Fruit fly (Drosophila melanogaster) whole organism, embryonic: ENCODE results near the gene Idi.

ENCODE experiments used
- Ada2b ChIP-seq: fragments of 200-800 bp; sonication (Bioruptor generic); IDR thresholded peaks from 2 replicates; pipeline ENCODE4 v1.3.6; 2022; ENCODE audit warnings: missing biosample characterization, missing genetic modification characterization
- Adf1 ChIP-seq: fragments of 200-800 bp; sonication (Bioruptor generic); IDR thresholded peaks from 2 replicates; pipeline ENCODE4 v1.3.6; 2022; ENCODE audit warnings: missing biosample characterization, missing genetic modification characterization
- B-H1 ChIP-seq: fragments of 200-800 bp; sonication (Bioruptor generic); IDR thresholded peaks from 3 replicates; pipeline ENCODE4 v1.3.6; 2022; ENCODE audit warnings: missing biosample characterization, missing genetic modification characterization
- CG10147 ChIP-seq: fragments of 200-800 bp; sonication (Bioruptor generic); optimal IDR thresholded peaks from 2 replicates; lab custom pipeline; 2019; ENCODE audit warnings: missing biosample characterization, mild to moderate bottlenecking, missing genetic modification characterization, moderate library complexity
- CG10431 ChIP-seq: fragments of 200-800 bp; sonication (Bioruptor generic); optimal IDR thresholded peaks from 3 replicates; lab custom pipeline; 2018; ENCODE audit warnings: missing biosample characterization, mild to moderate bottlenecking, missing genetic modification characterization
- CG10543 ChIP-seq: fragments of 200-800 bp; sonication (Bioruptor generic); optimal IDR thresholded peaks from 3 replicates; lab custom pipeline; 2017; ENCODE audit warnings: missing biosample characterization, mild to moderate bottlenecking, missing genetic modification characterization, moderate library complexity
- CG11247 ChIP-seq: fragments of 200-800 bp; sonication (Bioruptor generic); IDR thresholded peaks from 2 replicates; pipeline ENCODE4 v1.3.6; 2022; ENCODE audit warnings: missing biosample characterization, missing genetic modification characterization
- CG1529 ChIP-seq: fragments of 200-800 bp; sonication (Bioruptor generic); optimal IDR thresholded peaks from 3 replicates; lab custom pipeline; 2018; ENCODE audit warnings: missing biosample characterization, missing genetic modification characterization
- CG17829 ChIP-seq: fragments of 200-800 bp; optimal IDR thresholded peaks from 2 replicates; lab custom pipeline; 2019; ENCODE audit warnings: missing biosample characterization, mild to moderate bottlenecking, missing genetic modification characterization, moderate library complexity
- CG17912 ChIP-seq: fragments of 200-800 bp; sonication (Bioruptor generic); optimal IDR thresholded peaks from 2 replicates; lab custom pipeline; 2018; ENCODE audit warnings: missing biosample characterization, mild to moderate bottlenecking, missing genetic modification characterization
- CG2120 ChIP-seq: fragments of 200-800 bp; sonication (Bioruptor generic); optimal IDR thresholded peaks from 3 replicates; lab custom pipeline; 2016; ENCODE audit warnings: missing biosample characterization, missing genetic modification characterization
- CG2678 ChIP-seq: fragments of 200-800 bp; sonication (Bioruptor generic); optimal IDR thresholded peaks from 3 replicates; lab custom pipeline; 2019; ENCODE audit warnings: missing biosample characterization, mild to moderate bottlenecking, missing genetic modification characterization, moderate library complexity
- CG30403 ChIP-seq: fragments of 200-800 bp; sonication (Bioruptor generic); optimal IDR thresholded peaks from 3 replicates; lab custom pipeline; 2016; ENCODE audit warnings: missing biosample characterization, missing genetic modification characterization
- CG30431 ChIP-seq: fragments of 200-800 bp; sonication (Bioruptor generic); optimal IDR thresholded peaks from 2 replicates; lab custom pipeline; 2017; ENCODE audit warnings: missing biosample characterization, missing genetic modification characterization
- CG3065 ChIP-seq: fragments of 200-800 bp; sonication (Bioruptor generic); optimal IDR thresholded peaks from 2 replicates; lab custom pipeline; 2016; ENCODE audit warnings: missing biosample characterization, missing genetic modification characterization
- CG4328 ChIP-seq: fragments of 200-800 bp; sonication (Bioruptor generic); optimal IDR thresholded peaks from 3 replicates; lab custom pipeline; 2017; ENCODE audit warnings: missing biosample characterization, missing genetic modification reagents, missing genetic modification characterization
- CG43689 ChIP-seq: fragments of 200-800 bp; sonication (Bioruptor generic); IDR thresholded peaks from 2 replicates; pipeline ENCODE4 v1.3.6; 2022; ENCODE audit warnings: missing biosample characterization, missing genetic modification characterization
- CG4820 ChIP-seq: fragments of 200-800 bp; sonication (Bioruptor generic); optimal IDR thresholded peaks from 3 replicates; lab custom pipeline; 2016; ENCODE audit warnings: missing biosample characterization, missing genetic modification characterization
- CG6813 ChIP-seq: fragments of 200-800 bp; sonication (Bioruptor generic); optimal IDR thresholded peaks from 2 replicates; lab custom pipeline; 2017; ENCODE audit warnings: missing biosample characterization, missing genetic modification characterization, mild to moderate bottlenecking, moderate library complexity, missing genetic modification reagents
- CG9609 ChIP-seq: fragments of 200-800 bp; sonication (Bioruptor generic); optimal IDR thresholded peaks from 3 replicates; lab custom pipeline; 2016; ENCODE audit warnings: missing biosample characterization, missing genetic modification characterization
- CG9876 ChIP-seq: fragments of 200-800 bp; sonication (Bioruptor generic); optimal IDR thresholded peaks from 2 replicates; lab custom pipeline; 2016; ENCODE audit warnings: missing biosample characterization, missing genetic modification characterization
- CoRest ChIP-seq: fragments of 200-800 bp; sonication (Bioruptor generic); optimal IDR thresholded peaks from 3 replicates; lab custom pipeline; 2018; ENCODE audit warnings: missing biosample characterization, mild to moderate bottlenecking, missing genetic modification characterization, moderate library complexity
- Dbx ChIP-seq: fragments of 200-800 bp; sonication (Bioruptor generic); IDR thresholded peaks from 3 replicates; pipeline ENCODE4 v1.3.6; 2022; ENCODE audit warnings: missing biosample characterization, missing genetic modification characterization
- ERR ChIP-seq: fragments of 200-800 bp; sonication (Bioruptor generic); optimal IDR thresholded peaks from 2 replicates; lab custom pipeline; 2016; ENCODE audit warnings: missing biosample characterization, missing genetic modification characterization
- Lhr ChIP-seq: fragments of 200-800 bp; sonication (Bioruptor generic); optimal IDR thresholded peaks from 3 replicates; lab custom pipeline; 2017; ENCODE audit warnings: mild to moderate bottlenecking, missing biosample characterization, missing genetic modification reagents, missing genetic modification characterization
- MBD-R2 ChIP-seq: fragments of 200-800 bp; sonication (Bioruptor generic); IDR thresholded peaks from 2 replicates; pipeline ENCODE4 v1.3.6; 2022; ENCODE audit warnings: missing biosample characterization, missing genetic modification characterization
- Oaz ChIP-seq: fragments of 200-800 bp; sonication (Bioruptor generic); IDR thresholded peaks from 2 replicates; pipeline ENCODE4 v1.3.6; 2022; ENCODE audit warnings: missing biosample characterization, missing genetic modification characterization
- ato ChIP-seq: fragments of 200-800 bp; sonication (Bioruptor generic); IDR thresholded peaks from 2 replicates; pipeline ENCODE4 v1.3.6; 2022; ENCODE audit warnings: missing biosample characterization, missing genetic modification characterization; ENCODE audit not compliant: partially characterized antibody
- btn ChIP-seq: fragments of 200-800 bp; sonication (Bioruptor generic); optimal IDR thresholded peaks from 2 replicates; lab custom pipeline; 2016; ENCODE audit warnings: missing biosample characterization, missing genetic modification characterization
- cas ChIP-seq: fragments of 200-800 bp; sonication (Bioruptor generic); IDR thresholded peaks from 2 replicates; pipeline ENCODE4 v1.3.6; 2022; ENCODE audit warnings: missing biosample characterization, missing genetic modification characterization
- caup ChIP-seq: fragments of 200-800 bp; sonication (Bioruptor generic); optimal IDR thresholded peaks from 3 replicates; lab custom pipeline; 2017; ENCODE audit warnings: missing biosample characterization, mild to moderate bottlenecking, missing genetic modification characterization, moderate library complexity; ENCODE audit not compliant: severe bottlenecking
- dmrt11E ChIP-seq: fragments of 200-800 bp; sonication (Bioruptor generic); optimal IDR thresholded peaks from 3 replicates; lab custom pipeline; 2018; ENCODE audit warnings: missing biosample characterization, mild to moderate bottlenecking, missing genetic modification characterization, moderate library complexity
- dysf ChIP-seq: fragments of 200-800 bp; sonication (Bioruptor generic); IDR thresholded peaks from 3 replicates; pipeline ENCODE4 v1.3.6; 2022; ENCODE audit warnings: missing biosample characterization, missing genetic modification characterization
- ems ChIP-seq: fragments of 200-800 bp; sonication (Bioruptor generic); optimal IDR thresholded peaks from 3 replicates; lab custom pipeline; 2016; ENCODE audit warnings: missing biosample characterization, missing genetic modification characterization
- fd64A ChIP-seq: fragments of 200-800 bp; sonication (Bioruptor generic); optimal IDR thresholded peaks from 3 replicates; lab custom pipeline; 2018; ENCODE audit warnings: missing biosample characterization, mild to moderate bottlenecking, missing genetic modification characterization
- gem ChIP-seq: fragments of 200-800 bp; sonication (Bioruptor generic); optimal IDR thresholded peaks from 2 replicates; lab custom pipeline; 2019; ENCODE audit warnings: missing biosample characterization, mild to moderate bottlenecking, missing genetic modification characterization, moderate library complexity
- grau ChIP-seq: fragments of 200-800 bp; optimal IDR thresholded peaks from 3 replicates; lab custom pipeline; 2019; ENCODE audit warnings: missing biosample characterization, mild to moderate bottlenecking, missing genetic modification characterization, moderate library complexity
- gsb ChIP-seq: fragments of 200-800 bp; sonication (Bioruptor generic); IDR thresholded peaks from 2 replicates; pipeline ENCODE4 v1.3.6; 2022; ENCODE audit warnings: missing biosample characterization, missing genetic modification characterization
- gt ChIP-seq: fragments of 200-800 bp; sonication (Bioruptor generic); IDR thresholded peaks from 2 replicates; pipeline ENCODE4 v1.3.6; 2022; ENCODE audit warnings: missing biosample characterization, missing genetic modification characterization
- jigr1 ChIP-seq: fragments of 200-800 bp; sonication (Bioruptor generic); IDR thresholded peaks from 3 replicates; pipeline ENCODE4 v1.3.6; 2022; ENCODE audit warnings: missing biosample characterization, missing genetic modification characterization
- lbe ChIP-seq: fragments of 200-800 bp; sonication (Bioruptor generic); optimal IDR thresholded peaks from 2 replicates; lab custom pipeline; 2016; ENCODE audit warnings: missing biosample characterization, mild to moderate bottlenecking, missing genetic modification characterization
- lola ChIP-seq, 3 experiments: fragments of >200 bp in 2 of 3; fragments of 200-800 bp in 1 of 3; sonication (Bioruptor generic) in 1 of 3; optimal IDR thresholded peaks; 2 replicates each; lab custom pipeline; 2017 to 2019; ENCODE audit warnings: missing biosample characterization in 3 of 3, missing genetic modification characterization in 3 of 3, mild to moderate bottlenecking in 1 of 3, moderate library complexity in 1 of 3
- maf-S ChIP-seq: fragments of 200-800 bp; sonication (Bioruptor generic); optimal IDR thresholded peaks from 2 replicates; lab custom pipeline; 2016; ENCODE audit warnings: missing biosample characterization, missing genetic modification characterization
- odd ChIP-seq: fragments of 200-800 bp; sonication (Bioruptor generic); optimal IDR thresholded peaks from 2 replicates; lab custom pipeline; 2017; ENCODE audit warnings: missing biosample characterization, mild to moderate bottlenecking, missing genetic modification characterization
- pum ChIP-seq: fragments of 200-800 bp; sonication (Bioruptor generic); optimal IDR thresholded peaks from 2 replicates; lab custom pipeline; 2016; ENCODE audit warnings: missing biosample characterization, missing genetic modification characterization
- sens ChIP-seq: fragments of 200-800 bp; sonication (Bioruptor generic); peaks from one replicate; lab custom pipeline; 2016; ENCODE audit warnings: missing biosample characterization, missing genetic modification characterization
- seq ChIP-seq: fragments of 200-800 bp; sonication (Bioruptor generic); IDR thresholded peaks from 2 replicates; pipeline ENCODE4 v1.3.6; 2022; ENCODE audit warnings: missing biosample characterization, missing genetic modification characterization
- tin ChIP-seq: fragments of 200-800 bp; sonication (Bioruptor generic); optimal IDR thresholded peaks from 3 replicates; lab custom pipeline; 2016; ENCODE audit warnings: missing biosample characterization, missing genetic modification characterization
- trh ChIP-seq: fragments of 200-800 bp; sonication (Bioruptor generic); optimal IDR thresholded peaks from 2 replicates; lab custom pipeline; 2016; ENCODE audit warnings: missing biosample characterization, missing genetic modification characterization
- usp ChIP-seq: fragments of >200 bp; optimal IDR thresholded peaks from 2 replicates; lab custom pipeline; 2017; ENCODE audit warnings: missing biosample characterization, missing genetic modification characterization
- wdn ChIP-seq: fragments of 200-800 bp; sonication (Bioruptor generic); IDR thresholded peaks from 2 replicates; pipeline ENCODE4 v1.3.6; 2022; ENCODE audit warnings: missing biosample characterization, missing genetic modification characterization

Gene Idi

DNA sequence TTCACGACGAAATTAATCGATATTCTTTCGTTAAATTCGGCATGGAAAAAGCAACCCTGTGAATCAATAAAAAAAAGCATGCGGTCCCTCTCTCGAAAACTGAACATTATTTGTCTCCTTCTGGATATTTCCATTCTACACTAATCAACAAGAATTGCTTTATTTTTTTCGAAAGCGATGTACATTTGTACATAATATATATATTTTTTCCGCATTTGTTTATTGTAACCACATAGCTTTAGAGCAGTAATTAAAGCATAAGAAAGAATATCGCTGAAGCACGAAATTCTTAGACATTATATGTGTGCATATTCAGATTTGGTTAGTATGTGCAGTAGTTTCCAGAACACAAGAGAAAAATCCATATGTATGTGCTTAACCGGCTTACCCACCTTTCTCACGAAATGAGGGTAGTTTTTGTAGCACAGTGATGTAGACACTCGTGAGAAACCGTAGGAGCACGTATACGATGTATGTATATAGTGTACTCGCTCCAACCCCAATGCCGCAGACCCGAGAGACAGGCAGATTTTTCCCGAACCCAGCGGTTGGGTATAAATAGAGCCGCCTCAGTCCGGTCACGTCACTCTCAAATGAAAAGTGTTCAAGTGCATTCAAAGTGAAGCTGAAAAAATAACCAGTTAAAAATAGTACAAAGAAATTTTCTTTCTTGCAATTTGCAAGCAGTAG, 26.3 kb downstream of the Idi start (continued):
- TF ChIP-seq fd64A (peak; percentile 14), CoRest (tag; lab: Kevin White, UChicago) (peak; percentile 91), gt (GFP tag; lab: Robert Waterston, UW) (no peak), jigr1 (GFP tag; lab: Robert Waterston, UW) (no peak), ems (GFP tag; lab: Kevin White, UChicago) (peak; percentile 78), tin (GFP tag; lab: Kevin White, UChicago) (peak; percentile 73), CG1529 (GFP tag; lab: Kevin White, UChicago) (peak; percentile 66), wdn (no peak), Adf1 (GFP tag; lab: Robert Waterston, UW) (no peak), ato (GFP tag; lab: Robert Waterston, UW) (no peak), CG4328 (GFP tag; lab: Kevin White, UChicago) (peak; percentile 60), CG17829 (tag; lab: Kevin White, UChicago) (peak; percentile 87), Lhr (peak; percentile 27), lola (GFP tag; optimal IDR thresholded peaks at IDR 0.05; lab: Kevin White, UChicago) (peak in 1 of 3 experiments; percentile 89), pum (GFP tag; lab: Kevin White, UChicago) (no peak), ERR (GFP tag; lab: Kevin White, UChicago) (peak; percentile 42), Dbx (GFP tag; lab: Robert Waterston, UW) (no peak), CG10543 (GFP tag; lab: Kevin White, UChicago) (peak; percentile 86), lbe (GFP tag; lab: Kevin White, UChicago) (peak; percentile 91), dysf (GFP tag; lab: Robert Waterston, UW) (no peak), CG30431 (GFP tag; lab: Kevin White, UChicago) (peak; percentile 68), sens (peak; percentile 92), CG2120 (GFP tag; lab: Kevin White, UChicago) (peak; percentile 93), maf-S (GFP tag; lab: Kevin White, UChicago) (no peak), CG9876 (GFP tag; lab: Kevin White, UChicago) (peak; percentile 66), usp (no peak), odd (GFP tag; lab: Kevin White, UChicago) (peak; percentile 88), CG6813 (GFP tag; lab: Kevin White, UChicago) (peak; percentile 87), cas (no peak), seq (no peak), CG11247 (GFP tag; lab: Robert Waterston, UW) (no peak), CG3065 (GFP tag; lab: Kevin White, UChicago) (peak; percentile 44), Oaz (GFP tag; lab: Robert Waterston, UW) (no peak), gsb (GFP tag; lab: Robert Waterston, UW) (no peak), CG17912 (GFP tag; lab: Kevin White, UChicago) (no peak), B-H1 (GFP tag; lab: Robert Waterston, UW) (no peak), CG2678 (tag; lab: Kevin White, UChicago) (peak; percentile 96), Ada2b (GFP tag; lab: Robert Waterston, UW) (no peak), CG30403 (GFP tag; lab: Kevin White, UChicago) (peak; percentile 69), btn (GFP tag; lab: Kevin White, UChicago) (peak; percentile 33), CG4820 (GFP tag; lab: Kevin White, UChicago) (peak; percentile 59), gem (tag; lab: Kevin White, UChicago) (peak; percentile 81), MBD-R2 (GFP tag; lab: Robert Waterston, UW) (no peak), caup (peak; percentile 76), grau (tag; lab: Kevin White, UChicago) (peak; percentile 94), CG43689 (GFP tag; lab: Robert Waterston, UW) (no peak), trh (GFP tag; lab: Kevin White, UChicago) (peak; percentile 72), dmrt11E (tag; lab: Kevin White, UChicago) (peak; percentile 85), CG10431 (peak; percentile 86), CG9609 (GFP tag; lab: Kevin White, UChicago) (peak; percentile 54), CG10147 (GFP tag; lab: Kevin White, UChicago) (peak; percentile 93)
